Fruit fly (Drosophila melanogaster) whole organism, prepupa: ENCODE data around the gene CG12009.

Experiments
- CG10631 ChIP-seq: fragments of 200-800 bp; sonication (Bioruptor generic); optimal IDR thresholded peaks from 2 replicates; lab custom pipeline; 2016; ENCODE audit warnings: missing biosample characterization, missing genetic modification characterization
- CG15336 ChIP-seq: fragments of 200-800 bp; sonication (Bioruptor generic); IDR thresholded peaks from 2 replicates; pipeline ENCODE4 v1.3.6; 2022; ENCODE audit warnings: missing biosample characterization, missing genetic modification characterization
- CG3919 ChIP-seq: fragments of 200-800 bp; sonication (Bioruptor generic); optimal IDR thresholded peaks from 3 replicates; lab custom pipeline; 2016; ENCODE audit warnings: missing biosample characterization, missing genetic modification characterization
- CG4318 ChIP-seq: fragments of 200-800 bp; sonication (Bioruptor generic); optimal IDR thresholded peaks from 3 replicates; lab custom pipeline; 2017; ENCODE audit warnings: missing biosample characterization, mild to moderate bottlenecking, missing genetic modification characterization
- CG7368 ChIP-seq: fragments of 200-800 bp; sonication (Bioruptor generic); optimal IDR thresholded peaks from 3 replicates; lab custom pipeline; 2016; ENCODE audit warnings: missing biosample characterization, missing genetic modification characterization
- Gug ChIP-seq: fragments of 200-800 bp; sonication (Bioruptor generic); IDR thresholded peaks from 2 replicates; pipeline ENCODE4 v1.3.6; 2022; ENCODE audit warnings: missing biosample characterization, missing genetic modification characterization
- Hr38 ChIP-seq: sonication (Bioruptor generic); optimal IDR thresholded peaks from 2 replicates; lab custom pipeline; 2016; ENCODE audit warnings: missing biosample characterization, missing genetic modification characterization
- Sox102F ChIP-seq: fragments of 200-800 bp; sonication (Bioruptor generic); optimal IDR thresholded peaks from 2 replicates; lab custom pipeline; 2016; ENCODE audit warnings: missing biosample characterization, mild to moderate bottlenecking, missing genetic modification characterization
- Sox14 ChIP-seq: fragments of 200-800 bp; sonication (Bioruptor generic); optimal IDR thresholded peaks from 3 replicates; lab custom pipeline; 2016; ENCODE audit warnings: missing biosample characterization, missing genetic modification characterization
- dac ChIP-seq: fragments of 200-800 bp; sonication (Bioruptor generic); optimal IDR thresholded peaks from 2 replicates; lab custom pipeline; 2017; ENCODE audit warnings: missing biosample characterization, mild to moderate bottlenecking, missing genetic modification characterization
- lz ChIP-seq: fragments of 200-800 bp; sonication (Bioruptor generic); optimal IDR thresholded peaks from 3 replicates; lab custom pipeline; 2016; ENCODE audit warnings: missing biosample characterization, missing genetic modification characterization

DNA sequence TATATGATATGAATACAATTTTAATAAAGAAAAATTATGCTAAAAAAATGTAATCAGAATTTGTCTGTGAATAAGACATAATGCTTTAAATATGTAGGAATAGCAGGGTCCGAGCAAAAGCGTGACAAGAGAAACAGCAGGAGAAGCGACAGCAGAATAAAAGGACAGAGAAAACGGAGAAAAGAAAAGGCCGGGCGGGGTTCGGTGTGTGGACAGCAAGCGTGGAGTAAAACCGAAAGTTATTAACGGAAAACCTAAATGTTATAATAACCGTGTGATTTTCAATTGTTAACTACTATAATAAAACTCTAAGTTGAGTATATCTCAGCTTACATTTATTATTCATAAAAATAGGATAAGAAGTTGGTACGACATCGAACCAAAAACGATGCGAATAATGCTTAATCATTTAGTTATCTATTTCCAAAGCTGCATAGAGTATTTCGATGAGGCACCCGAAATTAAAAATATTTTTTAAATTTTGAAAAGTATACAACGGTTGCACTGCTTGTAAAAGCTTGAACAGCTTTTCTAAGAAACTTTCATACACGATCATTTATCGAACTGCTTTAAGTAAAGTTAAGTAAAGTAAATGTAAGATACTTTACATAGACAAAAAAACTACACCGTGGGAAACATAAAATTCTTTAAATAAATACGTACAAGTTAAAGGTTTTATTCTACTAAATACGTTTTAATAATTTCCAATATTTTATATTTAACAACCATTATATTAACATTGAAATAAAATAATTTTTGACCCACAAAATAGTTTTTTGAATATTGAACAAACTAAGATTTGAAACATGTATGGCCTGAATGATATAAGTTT, 39.4 kb upstream of the CG12009 start:
- TF ChIP-seq CG3919 (GFP tag; lab: Kevin White, UChicago) (no peak), lz (GFP tag; lab: Kevin White, UChicago) (no peak), CG4318 (no peak), Hr38 (GFP tag; lab: Kevin White, UChicago) (no peak), dac (GFP tag; lab: Kevin White, UChicago) (no peak), CG10631 (GFP tag; lab: Kevin White, UChicago) (no peak), CG7368 (GFP tag; lab: Kevin White, UChicago) (no peak), Sox102F (GFP tag; lab: Kevin White, UChicago) (no peak), Gug (GFP tag; lab: Robert Waterston, UW) (no peak), CG15336 (peak; percentile 65), Sox14 (GFP tag; lab: Kevin White, UChicago) (no peak)
